Fruit fly (Drosophila melanogaster) whole organism, wandering third instar larva: ENCODE results near the gene CG5895.

Source experiments
- Abd-B ChIP-seq: fragments of >200 bp; optimal IDR thresholded peaks from 2 replicates; lab custom pipeline; 2017; ENCODE audit warnings: missing biosample characterization, missing genetic modification characterization
- CG32264 ChIP-seq: fragments of 200-800 bp; sonication (Bioruptor generic); optimal IDR thresholded peaks from 2 replicates; lab custom pipeline; 2016; ENCODE audit warnings: missing biosample characterization, missing genetic modification characterization
- CG9705 ChIP-seq: fragments of 200-800 bp; sonication (Bioruptor generic); optimal IDR thresholded peaks from 2 replicates; lab custom pipeline; 2018; ENCODE audit warnings: missing biosample characterization, mild to moderate bottlenecking, missing genetic modification characterization
- CrebA ChIP-seq: fragments of 200-800 bp; sonication (Bioruptor generic); optimal IDR thresholded peaks from 2 replicates; lab custom pipeline; 2016; ENCODE audit warnings: missing biosample characterization, mild to moderate bottlenecking, missing genetic modification characterization, borderline replicate concordance
- Dfd ChIP-seq: fragments of >200 bp; optimal IDR thresholded peaks from 2 replicates; lab custom pipeline; 2017; ENCODE audit warnings: missing biosample characterization, missing genetic modification characterization
- Dif ChIP-seq: fragments of 200-275, 200-300 bp; sonication (Bioruptor generic); optimal IDR thresholded peaks from 2 replicates; lab custom pipeline; 2018; ENCODE audit warnings: missing biosample characterization, missing genetic modification characterization; ENCODE audit not compliant: partially characterized antibody
- GATAd ChIP-seq: sonication (Bioruptor generic); optimal IDR thresholded peaks from 2 replicates; lab custom pipeline; 2016; ENCODE audit warnings: missing biosample characterization, missing genetic modification characterization
- HLH106 ChIP-seq: fragments of 200-800 bp; optimal IDR thresholded peaks from 3 replicates; lab custom pipeline; 2019; ENCODE audit warnings: missing biosample characterization, mild to moderate bottlenecking, missing genetic modification characterization, moderate library complexity
- Hnf4 ChIP-seq: fragments of 200-800 bp; sonication (Bioruptor generic); optimal IDR thresholded peaks from 2 replicates; lab custom pipeline; 2016; ENCODE audit warnings: missing biosample characterization, mild to moderate bottlenecking, missing genetic modification characterization
- Hr78 ChIP-seq: fragments of >200 bp; optimal IDR thresholded peaks from 2 replicates; lab custom pipeline; 2017; ENCODE audit warnings: missing biosample characterization, missing genetic modification characterization
- Hr83 ChIP-seq: fragments of 200-300 bp; sonication (Bioruptor generic); optimal IDR thresholded peaks from 2 replicates; lab custom pipeline; 2016; ENCODE audit warnings: missing biosample characterization, mild to moderate bottlenecking, missing genetic modification characterization, moderate library complexity; ENCODE audit not compliant: poor library complexity, severe bottlenecking
- Jra ChIP-seq: sonication (Bioruptor generic); optimal IDR thresholded peaks from 2 replicates; lab custom pipeline; 2016; ENCODE audit warnings: missing biosample characterization, missing genetic modification characterization
- Mio ChIP-seq: sonication (Bioruptor generic); optimal IDR thresholded peaks from 2 replicates; lab custom pipeline; 2016; ENCODE audit warnings: missing biosample characterization, missing genetic modification characterization
- Myc ChIP-seq: fragments of >200 bp; optimal IDR thresholded peaks from 2 replicates; lab custom pipeline; 2017
- N ChIP-seq: fragments of >200 bp; optimal IDR thresholded peaks from 2 replicates; lab custom pipeline; 2018; ENCODE audit warnings: missing biosample characterization, missing external identifiers, missing genetic modification characterization
- OdsH ChIP-seq: fragments of 200-800 bp; sonication (Bioruptor generic); optimal IDR thresholded peaks from 2 replicates; lab custom pipeline; 2016; ENCODE audit warnings: missing biosample characterization, mild to moderate bottlenecking, missing genetic modification characterization
- Rel ChIP-seq, 2 experiments: fragments of 200-800 bp; sonication (Bioruptor generic) in 1 of 2; optimal IDR thresholded peaks; 2 replicates in 1 of 2; 3 replicates in 1 of 2; lab custom pipeline; 2016 to 2019; ENCODE audit warnings: mild to moderate bottlenecking in 2 of 2, missing biosample characterization in 2 of 2, missing genetic modification characterization in 2 of 2, moderate library complexity in 1 of 2
- Sp1 ChIP-seq: fragments of 200-800 bp; sonication (Bioruptor generic); optimal IDR thresholded peaks from 3 replicates; lab custom pipeline; 2019; ENCODE audit warnings: missing biosample characterization, mild to moderate bottlenecking, missing genetic modification characterization, moderate library complexity
- Vsx2 ChIP-seq: fragments of 200-300, 225-300 bp; sonication (Bioruptor generic); optimal IDR thresholded peaks from 2 replicates; lab custom pipeline; 2018; ENCODE audit warnings: missing biosample characterization, missing genetic modification characterization; ENCODE audit not compliant: partially characterized antibody
- br ChIP-seq: fragments of 200-800 bp; sonication (Bioruptor generic); optimal IDR thresholded peaks from 2 replicates; lab custom pipeline; 2016; ENCODE audit warnings: missing biosample characterization, missing genetic modification characterization
- brk ChIP-seq: fragments of 200-800 bp; sonication (Bioruptor generic); optimal IDR thresholded peaks from 2 replicates; lab custom pipeline; 2016; ENCODE audit warnings: missing biosample characterization, mild to moderate bottlenecking, missing genetic modification characterization
- dl ChIP-seq, 2 experiments: fragments of 175-275, 200-275 bp in 1 of 2; fragments of 200-275 bp in 1 of 2; sonication (Bioruptor generic); optimal IDR thresholded peaks; lab custom pipeline; 2018; ENCODE audit warnings: mild to moderate bottlenecking in 2 of 2, missing biosample characterization in 2 of 2, missing genetic modification characterization in 2 of 2, moderate library complexity in 2 of 2; ENCODE audit not compliant: partially characterized antibody in 2 of 2, insufficient read depth in 1 of 2
- dmrt93B ChIP-seq: fragments of 200-800 bp; sonication (Bioruptor generic); optimal IDR thresholded peaks from 2 replicates; lab custom pipeline; 2018; ENCODE audit warnings: missing biosample characterization, mild to moderate bottlenecking, missing genetic modification characterization
- dsf ChIP-seq: sonication (Bioruptor generic); optimal IDR thresholded peaks from 2 replicates; lab custom pipeline; 2016; ENCODE audit warnings: missing biosample characterization, missing genetic modification characterization, borderline replicate concordance
- ey ChIP-seq: fragments of 200-800 bp; sonication (Bioruptor generic); optimal IDR thresholded peaks from 2 replicates; lab custom pipeline; 2016; ENCODE audit warnings: missing biosample characterization, missing genetic modification characterization
- foxo ChIP-seq, 2 experiments: fragments of 200-800 bp; sonication (Bioruptor generic); optimal IDR thresholded peaks; 2 replicates in 1 of 2; 3 replicates in 1 of 2; lab custom pipeline; 2016 to 2017; ENCODE audit warnings: missing biosample characterization in 2 of 2, missing genetic modification characterization in 2 of 2
- fru ChIP-seq: fragments of 200-800 bp; sonication (Bioruptor generic); optimal IDR thresholded peaks from 3 replicates; lab custom pipeline; 2016; ENCODE audit warnings: missing biosample characterization, mild to moderate bottlenecking, missing genetic modification characterization
- h ChIP-seq: fragments of 200-800 bp; sonication (Bioruptor generic); optimal IDR thresholded peaks from 3 replicates; lab custom pipeline; 2016; ENCODE audit warnings: missing biosample characterization, mild to moderate bottlenecking, missing genetic modification characterization
- jim ChIP-seq: fragments of 175-275, 200-325 bp; sonication (Bioruptor generic); optimal IDR thresholded peaks from 2 replicates; lab custom pipeline; 2016; ENCODE audit warnings: missing biosample characterization, mild to moderate bottlenecking, missing genetic modification characterization
- lola ChIP-seq: fragments of >200 bp; optimal IDR thresholded peaks from 2 replicates; lab custom pipeline; 2017; ENCODE audit warnings: missing biosample characterization, missing genetic modification characterization
- pan ChIP-seq: fragments of >200 bp; optimal IDR thresholded peaks from 2 replicates; lab custom pipeline; 2017
- psq ChIP-seq: fragments of 200-800 bp; sonication (Bioruptor generic); optimal IDR thresholded peaks from 3 replicates; lab custom pipeline; 2017; ENCODE audit warnings: missing biosample characterization, mild to moderate bottlenecking, missing genetic modification characterization, moderate library complexity
- rgr ChIP-seq: fragments of 200-800 bp; sonication (Bioruptor generic); optimal IDR thresholded peaks from 3 replicates; lab custom pipeline; 2016; ENCODE audit warnings: missing biosample characterization, mild to moderate bottlenecking, missing genetic modification characterization
- sage ChIP-seq: fragments of 200-800 bp; sonication (Bioruptor generic); optimal IDR thresholded peaks from 2 replicates; lab custom pipeline; 2016; ENCODE audit warnings: missing biosample characterization, mild to moderate bottlenecking, missing genetic modification characterization
- sv ChIP-seq: fragments of 200-800 bp; sonication (Bioruptor generic); optimal IDR thresholded peaks from 3 replicates; lab custom pipeline; 2016; ENCODE audit warnings: missing biosample characterization, missing genetic modification characterization
- tai ChIP-seq: sonication (Bioruptor generic); optimal IDR thresholded peaks from 2 replicates; lab custom pipeline; 2016; ENCODE audit warnings: missing biosample characterization, missing genetic modification characterization
- usp ChIP-seq: fragments of >200 bp; optimal IDR thresholded peaks from 2 replicates; lab custom pipeline; 2017; ENCODE audit warnings: missing biosample characterization, missing genetic modification characterization
- woc ChIP-seq: sonication (Bioruptor generic); optimal IDR thresholded peaks from 2 replicates; lab custom pipeline; 2016; ENCODE audit warnings: missing biosample characterization, mild to moderate bottlenecking, missing genetic modification characterization

CG5895 gene

DNA sequence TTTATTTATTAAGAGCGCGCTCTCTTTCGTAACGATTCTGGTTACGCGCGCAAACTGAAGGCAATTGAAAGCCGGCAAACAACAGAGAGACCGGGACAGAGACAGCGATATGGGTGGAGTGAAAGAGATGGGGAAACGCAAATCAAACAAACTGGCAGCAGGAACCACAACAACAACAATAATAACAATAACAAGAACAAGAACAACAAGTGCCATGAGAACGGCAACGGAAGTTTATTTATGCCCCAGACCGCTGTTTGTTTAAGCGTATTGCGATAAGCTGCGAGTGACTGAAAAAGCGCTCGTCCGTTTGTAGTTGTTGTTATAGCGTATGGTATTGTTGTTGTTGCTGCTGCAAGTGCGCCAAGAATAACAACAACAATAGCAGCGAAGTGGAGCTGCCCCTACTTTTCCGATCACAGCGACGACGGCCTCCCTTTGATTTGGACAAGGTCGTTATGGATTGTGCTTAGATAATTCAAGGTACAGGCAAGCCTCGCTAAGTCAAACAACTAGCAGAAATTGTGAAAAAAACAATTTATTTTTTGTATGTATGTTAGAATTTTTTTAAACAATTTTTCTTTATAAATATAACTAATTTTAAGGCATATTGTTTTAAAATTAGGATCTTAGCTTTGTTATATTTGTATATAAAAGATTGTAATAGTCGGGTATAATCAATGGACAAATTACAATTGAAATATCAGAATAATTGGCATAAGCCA is 9.1 kb upstream of the CG5895 start:
- TF ChIP-seq Dfd (GFP tag; lab: Kevin White, UChicago) (no peak), sv (GFP tag; lab: Kevin White, UChicago) (peak; percentile 15), Sp1 (GFP tag; lab: Kevin White, UChicago) (peak; percentile 33), Rel (GFP tag; optimal IDR thresholded peaks at IDR 0.05; lab: Kevin White, UChicago) (no peak), Rel (tag; optimal IDR thresholded peaks at IDR 0.05; lab: Kevin White, UChicago) (no peak), Hnf4 (GFP tag; lab: Kevin White, UChicago) (peak; percentile 40), HLH106 (tag; lab: Kevin White, UChicago) (peak; percentile 0), N (GFP tag; lab: Kevin White, UChicago) (no peak), Myc (lab: Kevin White, UChicago) (no peak), jim (peak; percentile 29), fru (peak; percentile 23), dsf (GFP tag; lab: Kevin White, UChicago) (no peak), ey (no peak), dmrt93B (GFP tag; lab: Kevin White, UChicago) (peak; percentile 32), woc (GFP tag; lab: Kevin White, UChicago) (no peak), h (GFP tag; lab: Kevin White, UChicago) (peak; percentile 51), CG9705 (GFP tag; lab: Kevin White, UChicago) (peak; percentile 1), usp (no peak), brk (GFP tag; lab: Kevin White, UChicago) (no peak), Vsx2 (no peak), Mio (GFP tag; lab: Kevin White, UChicago) (no peak), sage (GFP tag; lab: Kevin White, UChicago) (no peak), OdsH (GFP tag; lab: Kevin White, UChicago) (peak; percentile 39), GATAd (no peak), Hr83 (GFP tag; lab: Kevin White, UChicago) (peak; percentile 22), br (peak; percentile 51), CrebA (no peak), lola (no peak), pan (lab: Kevin White, UChicago) (no peak), foxo (GFP tag; optimal IDR thresholded peaks at IDR 0.05; lab: Kevin White, UChicago) (peak in 1 of 2 experiments; percentile 25), tai (GFP tag; lab: Kevin White, UChicago) (no peak), Abd-B (GFP tag; lab: Kevin White, UChicago) (no peak), psq (GFP tag; lab: Kevin White, UChicago) (peak; percentile 25), Hr78 (GFP tag; lab: Kevin White, UChicago) (no peak), CG32264 (GFP tag; lab: Kevin White, UChicago) (no peak), dl (GFP tag; optimal IDR thresholded peaks at IDR 0.05; lab: Kevin White, UChicago; ENCODE audit: insufficient read depth in 1 of 2, partially characterized antibody in 2 of 2) (no peak), rgr (peak; percentile 60), Dif (GFP tag; lab: Kevin White, UChicago) (no peak), Jra (GFP tag; lab: Kevin White, UChicago) (no peak)

DNA sequence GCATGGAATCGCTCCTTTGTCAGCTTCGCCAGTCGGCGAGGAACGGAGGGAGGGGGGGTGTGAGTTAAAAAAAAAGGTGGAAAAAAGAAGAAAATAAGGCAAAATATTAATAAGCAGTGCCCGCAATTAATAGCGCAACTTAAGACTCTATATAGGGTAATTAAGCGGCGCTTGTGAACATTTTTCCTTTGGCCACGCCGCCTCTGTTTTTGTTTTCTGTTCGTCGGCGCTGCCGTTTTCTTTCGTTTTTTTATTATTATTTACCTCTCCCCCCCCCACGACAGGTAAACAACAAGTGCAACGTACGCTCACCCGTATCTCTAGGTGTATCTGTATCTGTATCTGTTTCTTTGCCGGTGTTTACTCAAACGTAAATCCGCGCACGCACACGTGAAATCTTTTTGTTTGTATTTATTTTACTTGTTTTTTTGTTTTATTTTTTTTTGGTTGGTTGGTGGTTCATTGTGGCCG is 8.1 kb upstream of the CG5895 start:
- TF ChIP-seq ey = peak; percentile 0
- TF ChIP-seq fru = peak; percentile 39
- no peak for TF ChIP-seq dsf (GFP tag; lab: Kevin White, UChicago)
- TF ChIP-seq Abd-B (GFP tag; lab: Kevin White, UChicago) = no peak
- TF ChIP-seq h (GFP tag; lab: Kevin White, UChicago) = peak; percentile 54
- TF ChIP-seq rgr = peak; percentile 24
- TF ChIP-seq Sp1 (GFP tag; lab: Kevin White, UChicago) = peak; percentile 49
- peak; percentile 1 for TF ChIP-seq sv (GFP tag; lab: Kevin White, UChicago)
- TF ChIP-seq N (GFP tag; lab: Kevin White, UChicago) = no peak
- TF ChIP-seq Jra (GFP tag; lab: Kevin White, UChicago) = no peak
- TF ChIP-seq dmrt93B (GFP tag; lab: Kevin White, UChicago) = peak; percentile 13
- TF ChIP-seq foxo (GFP tag; optimal IDR thresholded peaks at IDR 0.05; lab: Kevin White, UChicago) = peak in 1 of 2 experiments; percentile 45
- peak; percentile 19 for TF ChIP-seq Hr83 (GFP tag; lab: Kevin White, UChicago)
- peak; percentile 10 for TF ChIP-seq OdsH (GFP tag; lab: Kevin White, UChicago)
- TF ChIP-seq br = peak; percentile 58
- TF ChIP-seq Dfd (GFP tag; lab: Kevin White, UChicago) = no peak
- TF ChIP-seq sage (GFP tag; lab: Kevin White, UChicago) = no peak
- TF ChIP-seq psq (GFP tag; lab: Kevin White, UChicago) = peak; percentile 13
